Worm (Caenorhabditis elegans): ENCODE results near the gene C12D5.9.

Gene C12D5.9

DNA sequence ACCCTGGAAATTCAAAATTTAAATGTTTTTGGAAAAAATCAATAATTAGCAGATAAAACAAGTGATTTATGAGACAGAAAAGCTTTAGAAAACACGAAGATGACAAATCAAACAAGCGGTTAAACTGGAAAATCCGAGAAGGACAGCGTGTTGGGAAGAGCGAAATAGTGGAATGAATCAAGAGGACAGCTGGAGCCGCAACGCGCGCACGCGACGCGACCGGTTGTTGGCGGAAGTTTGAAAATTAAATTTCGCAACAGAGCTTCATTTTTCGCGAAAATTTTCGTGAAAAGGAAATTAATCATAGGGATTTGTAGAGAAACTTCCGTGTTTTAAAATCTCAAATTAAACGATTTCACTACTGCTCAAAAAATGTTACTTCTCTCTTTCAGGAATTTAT is 45.1 kb upstream of the C12D5.9 start, which contains the start of gene clic-1 (continued):
- no peak for TF ChIP-seq C38D4.7 (GFP tag; optimal IDR thresholded peaks at IDR 0.05)
- no peak for TF ChIP-seq ceh-19 (GFP tag; optimal IDR thresholded peaks at IDR 0.05)
- TF ChIP-seq ztf-16 (tag; optimal IDR thresholded peaks at IDR 0.05) = no peak
- peak; percentile 18 for TF ChIP-seq ceh-34 (tag; optimal IDR thresholded peaks at IDR 0.05)
- peak; percentile 10 for TF ChIP-seq hlh-30 (tag; optimal IDR thresholded peaks at IDR 0.05; ENCODE audit: insufficient read depth)
- no peak for TF ChIP-seq K02D7.2 (tag; optimal IDR thresholded peaks at IDR 0.05)
- no peak for TF ChIP-seq odd-2 (tag; optimal IDR thresholded peaks at IDR 0.05)
- no peak for TF ChIP-seq fkh-6 (tag; optimal IDR thresholded peaks at IDR 0.05)
- TF ChIP-seq unc-86 (tag; optimal IDR thresholded peaks at IDR 0.05) = no peak
- no peak for TF ChIP-seq pat-9 (tag; optimal IDR thresholded peaks at IDR 0.05)
- no peak for TF ChIP-seq pros-1 (tag; optimal IDR thresholded peaks at IDR 0.05)
- TF ChIP-seq ceh-22 (tag; optimal IDR thresholded peaks at IDR 0.05) = no peak
- no peak for TF ChIP-seq syd-9 (tag; optimal IDR thresholded peaks at IDR 0.05)
- TF ChIP-seq unc-42 (tag; optimal IDR thresholded peaks at IDR 0.05) = peak; percentile 68
- TF ChIP-seq tbx-2 (tag; optimal IDR thresholded peaks at IDR 0.05) = no peak
- TF ChIP-seq nhr-11 (tag; optimal IDR thresholded peaks at IDR 0.05) = no peak
- no peak for TF ChIP-seq C08G9.2 (tag; optimal IDR thresholded peaks at IDR 0.05)
- peak; percentile 11 for TF ChIP-seq ets-4 (tag; optimal IDR thresholded peaks at IDR 0.05)
- no peak for TF ChIP-seq ceh-48 (tag; optimal IDR thresholded peaks at IDR 0.05)
- no peak for TF ChIP-seq T23F11.4 (GFP tag; optimal IDR thresholded peaks at IDR 0.05)
- no peak for TF ChIP-seq gmeb-2 (tag; optimal IDR thresholded peaks at IDR 0.05)
- TF ChIP-seq dve-1 (tag; optimal IDR thresholded peaks at IDR 0.05) = no peak
- TF ChIP-seq unc-3 (GFP tag; conservative IDR thresholded peaks at IDR 0.05) = no peak
- TF ChIP-seq unc-3 (tag; optimal IDR thresholded peaks at IDR 0.05) = no peak
- TF ChIP-seq ref-2 (tag; optimal IDR thresholded peaks at IDR 0.05) = peak; percentile 51
- no peak for TF ChIP-seq pha-2 (tag; optimal IDR thresholded peaks at IDR 0.05)
- peak; percentile 53 for TF ChIP-seq ceh-18 (tag; optimal IDR thresholded peaks at IDR 0.05)
- TF ChIP-seq ceh-9 (tag; optimal IDR thresholded peaks at IDR 0.05) = no peak
- no peak for TF ChIP-seq elt-2 (tag; optimal IDR thresholded peaks at IDR 0.05)
- no peak for TF ChIP-seq lim-6 (tag; optimal IDR thresholded peaks at IDR 0.05)
- no peak for TF ChIP-seq ceh-2 (tag; optimal IDR thresholded peaks at IDR 0.05)
- TF ChIP-seq sox-4 (tag; optimal IDR thresholded peaks at IDR 0.05) = no peak
- no peak for TF ChIP-seq zip-5 (tag; optimal IDR thresholded peaks at IDR 0.05)
- TF ChIP-seq ceh-31 (tag; optimal IDR thresholded peaks at IDR 0.05) = peak; percentile 29
- TF ChIP-seq nhr-232 (tag; optimal IDR thresholded peaks at IDR 0.05) = no peak
- no peak for TF ChIP-seq tbx-7 (tag; optimal IDR thresholded peaks at IDR 0.05)
- TF ChIP-seq hlh-15 (tag; optimal IDR thresholded peaks at IDR 0.05) = no peak
- no peak for TF ChIP-seq hlh-8 (tag; optimal IDR thresholded peaks at IDR 0.05)
- TF ChIP-seq ama-1 (optimal IDR thresholded peaks at IDR 0.05) = no peak
- TF ChIP-seq nfya-1 (tag; optimal IDR thresholded peaks at IDR 0.05) = peak; percentile 74
- TF ChIP-seq hlh-13 (GFP tag; optimal IDR thresholded peaks at IDR 0.05) = no peak

ce11 chrV:7733240-7733765 is 43.5 kb upstream of the C12D5.9 start:
- no peak for TF ChIP-seq ceh-22 (tag; optimal IDR thresholded peaks at IDR 0.05)
- no peak for TF ChIP-seq dmd-4 (tag; optimal IDR thresholded peaks at IDR 0.05; ENCODE audit: borderline replicate concordance)
- TF ChIP-seq tbx-7 (tag; optimal IDR thresholded peaks at IDR 0.05) = no peak
- TF ChIP-seq ahr-1 (tag; optimal IDR thresholded peaks at IDR 0.05) = no peak
- TF ChIP-seq ceh-14 (tag; optimal IDR thresholded peaks at IDR 0.05) = no peak
- no peak for TF ChIP-seq ama-1 (optimal IDR thresholded peaks at IDR 0.05)
- TF ChIP-seq dve-1 (tag; optimal IDR thresholded peaks at IDR 0.05) = no peak
- TF ChIP-seq npax-4 (tag; optimal IDR thresholded peaks at IDR 0.05) = no peak
- TF ChIP-seq lim-6 (tag; optimal IDR thresholded peaks at IDR 0.05) = no peak
- no peak for TF ChIP-seq ceh-18 (tag; optimal IDR thresholded peaks at IDR 0.05)
- no peak for TF ChIP-seq F13H6.1 (tag; optimal IDR thresholded peaks at IDR 0.05)
- TF ChIP-seq unc-42 (tag; optimal IDR thresholded peaks at IDR 0.05) = no peak
- TF ChIP-seq hlh-13 (GFP tag; optimal IDR thresholded peaks at IDR 0.05) = no peak
- TF ChIP-seq zip-5 (tag; optimal IDR thresholded peaks at IDR 0.05) = no peak
- TF ChIP-seq elt-4 (tag; optimal IDR thresholded peaks at IDR 0.05) = no peak
- TF ChIP-seq C08G9.2 (tag; optimal IDR thresholded peaks at IDR 0.05) = no peak

Data from whole organism, late embryonic.